Fruit fly (Drosophila melanogaster) whole organism, adult: ENCODE measurements around the gene CG5111.
A peak's percentile ranks its signal among the peaks of the same experiment; 100 is the strongest.

Source experiments
- CG11617 ChIP-seq: fragments of 200-800 bp; sonication (Bioruptor generic); optimal IDR thresholded peaks from 2 replicates; lab custom pipeline; 2017; ENCODE audit warnings: mild to moderate bottlenecking, missing biosample characterization, missing genetic modification reagents, missing genetic modification characterization
- CG12768 ChIP-seq: fragments of 200-800 bp; sonication (Bioruptor generic); optimal IDR thresholded peaks from 2 replicates; lab custom pipeline; 2017; ENCODE audit warnings: missing biosample characterization, missing genetic modification characterization, mild to moderate bottlenecking, moderate library complexity, missing genetic modification reagents
- CG14711 ChIP-seq: fragments of 200-800 bp; sonication (Bioruptor generic); optimal IDR thresholded peaks from 2 replicates; lab custom pipeline; 2018; ENCODE audit warnings: missing biosample characterization, mild to moderate bottlenecking, missing genetic modification characterization, moderate library complexity
- CG1620 ChIP-seq: fragments of 200-800 bp; sonication (Bioruptor generic); optimal IDR thresholded peaks from 2 replicates; lab custom pipeline; 2016; ENCODE audit warnings: missing biosample characterization, missing genetic modification characterization
- CG33017 ChIP-seq: fragments of 200-800 bp; sonication (Bioruptor generic); optimal IDR thresholded peaks from 2 replicates; lab custom pipeline; 2018; ENCODE audit warnings: missing biosample characterization, mild to moderate bottlenecking, missing genetic modification characterization, moderate library complexity
- CG5204 ChIP-seq: fragments of 200-800 bp; sonication (Bioruptor generic); optimal IDR thresholded peaks from 2 replicates; lab custom pipeline; 2016; ENCODE audit warnings: missing biosample characterization, missing genetic modification characterization
- CG7045 ChIP-seq: fragments of 200-800 bp; sonication (Bioruptor generic); optimal IDR thresholded peaks from 2 replicates; lab custom pipeline; 2017; ENCODE audit warnings: missing biosample characterization, mild to moderate bottlenecking, missing genetic modification characterization
- CG7101 ChIP-seq: fragments of 200-800 bp; sonication (Bioruptor generic); optimal IDR thresholded peaks from 2 replicates; lab custom pipeline; 2018; ENCODE audit warnings: missing biosample characterization, mild to moderate bottlenecking, missing genetic modification characterization, moderate library complexity
- Clk ChIP-seq: fragments of 200-800 bp; sonication (Bioruptor generic); optimal IDR thresholded peaks from 2 replicates; lab custom pipeline; 2017; ENCODE audit warnings: missing biosample characterization, missing genetic modification characterization
- Crg-1 ChIP-seq: fragments of 200-800 bp; sonication (Bioruptor generic); optimal IDR thresholded peaks from 2 replicates; lab custom pipeline; 2016; ENCODE audit warnings: missing biosample characterization, missing genetic modification characterization
- Hr96 ChIP-seq: fragments of 200-800 bp; sonication (Bioruptor generic); optimal IDR thresholded peaks from 2 replicates; lab custom pipeline; 2016; ENCODE audit warnings: missing biosample characterization, missing genetic modification characterization
- Mnt ChIP-seq: fragments of 200-800 bp; sonication (Bioruptor generic); optimal IDR thresholded peaks from 2 replicates; lab custom pipeline; 2016; ENCODE audit warnings: missing biosample characterization, mild to moderate bottlenecking, missing genetic modification characterization
- bab1 ChIP-seq: fragments of 200-800 bp; sonication (Bioruptor generic); optimal IDR thresholded peaks from 3 replicates; lab custom pipeline; 2019; ENCODE audit warnings: missing biosample characterization, mild to moderate bottlenecking, missing genetic modification characterization, moderate library complexity
- cic ChIP-seq: fragments of 200-800 bp; sonication (Bioruptor generic); optimal IDR thresholded peaks from 2 replicates; lab custom pipeline; 2017; ENCODE audit warnings: missing biosample characterization, mild to moderate bottlenecking, missing genetic modification characterization, moderate library complexity
- cnc ChIP-seq, 2 experiments: fragments of >200 bp; optimal IDR thresholded peaks; 2 replicates each; lab custom pipeline; 2017
- kay ChIP-seq: fragments of 200-800 bp; sonication (Bioruptor generic); peaks from one replicate; lab custom pipeline; 2016; ENCODE audit warnings: missing biosample characterization, missing genetic modification characterization, borderline replicate concordance
- ovo ChIP-seq: fragments of 200-800 bp; sonication (Bioruptor generic); optimal IDR thresholded peaks from 2 replicates; lab custom pipeline; 2016; ENCODE audit warnings: missing biosample characterization, missing genetic modification characterization
- pad ChIP-seq: fragments of 200-800 bp; sonication (Bioruptor generic); optimal IDR thresholded peaks from 3 replicates; lab custom pipeline; 2017; ENCODE audit warnings: missing biosample characterization, missing genetic modification characterization, mild to moderate bottlenecking, moderate library complexity, missing genetic modification reagents
- tj ChIP-seq: fragments of 200-800 bp; sonication (Bioruptor generic); optimal IDR thresholded peaks from 3 replicates; lab custom pipeline; 2017; ENCODE audit warnings: missing biosample characterization, mild to moderate bottlenecking, missing genetic modification characterization, moderate library complexity
- toe ChIP-seq: fragments of 200-800 bp; sonication (Bioruptor generic); optimal IDR thresholded peaks from 2 replicates; lab custom pipeline; 2016; ENCODE audit warnings: missing biosample characterization, missing genetic modification characterization

Gene CG5111

DNA sequence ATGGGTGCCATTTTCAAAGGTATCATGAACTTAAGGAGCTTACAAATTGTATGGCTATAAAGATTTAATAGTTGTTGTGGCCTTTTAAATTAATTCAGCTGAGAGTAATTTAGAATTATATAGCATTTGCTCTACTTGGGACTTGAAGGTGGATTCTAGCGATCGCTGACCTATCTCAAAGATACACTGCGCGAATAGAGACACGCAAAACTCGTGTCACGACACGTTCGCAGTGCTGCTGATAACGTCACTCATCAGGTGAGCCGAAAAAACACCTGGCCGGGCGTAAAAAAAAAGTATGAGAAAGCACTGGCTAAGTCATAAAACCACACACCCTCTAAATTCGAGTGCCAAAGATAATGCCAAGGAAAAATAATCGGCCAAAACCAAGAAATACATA is 16.4 kb upstream of the CG5111 start:
- TF ChIP-seq CG14711 (tag; lab: Kevin White, UChicago) (no peak), CG12768 (no peak), CG7045 (GFP tag; lab: Kevin White, UChicago) (peak; percentile 14), pad (no peak), CG1620 (no peak), CG33017 (tag; lab: Kevin White, UChicago) (peak; percentile 3)

DNA sequence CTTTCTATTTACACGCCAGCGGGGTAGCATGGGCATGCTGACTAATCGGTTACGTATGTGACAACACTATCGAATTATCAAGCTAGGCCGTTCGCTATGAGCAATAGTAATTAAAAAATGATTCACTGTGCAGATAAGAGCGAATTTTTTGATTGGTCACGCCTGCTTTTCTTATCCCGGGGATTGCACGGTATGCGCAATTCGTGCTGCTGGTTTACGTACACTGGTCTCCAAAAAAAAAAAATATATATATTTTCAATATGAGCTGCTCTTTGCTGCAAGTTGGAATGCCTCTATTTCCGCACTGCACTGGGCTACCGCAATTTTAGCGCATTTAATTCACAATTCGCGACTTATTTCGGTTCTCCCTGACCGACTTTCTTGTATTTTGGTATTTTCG is 15.7 kb upstream of the CG5111 start:
- TF ChIP-seq toe (GFP tag; lab: Kevin White, UChicago) (peak; percentile 16), CG5204 (GFP tag; lab: Kevin White, UChicago) (peak; percentile 17), cnc (optimal IDR thresholded peaks at IDR 0.05; lab: Kevin White, UChicago) (peak in 1 of 2 experiments; percentile 20), CG14711 (tag; lab: Kevin White, UChicago) (no peak), CG12768 (no peak), kay (GFP tag; lab: Kevin White, UChicago) (peak; percentile 98), ovo (GFP tag; lab: Kevin White, UChicago) (no peak)

DNA sequence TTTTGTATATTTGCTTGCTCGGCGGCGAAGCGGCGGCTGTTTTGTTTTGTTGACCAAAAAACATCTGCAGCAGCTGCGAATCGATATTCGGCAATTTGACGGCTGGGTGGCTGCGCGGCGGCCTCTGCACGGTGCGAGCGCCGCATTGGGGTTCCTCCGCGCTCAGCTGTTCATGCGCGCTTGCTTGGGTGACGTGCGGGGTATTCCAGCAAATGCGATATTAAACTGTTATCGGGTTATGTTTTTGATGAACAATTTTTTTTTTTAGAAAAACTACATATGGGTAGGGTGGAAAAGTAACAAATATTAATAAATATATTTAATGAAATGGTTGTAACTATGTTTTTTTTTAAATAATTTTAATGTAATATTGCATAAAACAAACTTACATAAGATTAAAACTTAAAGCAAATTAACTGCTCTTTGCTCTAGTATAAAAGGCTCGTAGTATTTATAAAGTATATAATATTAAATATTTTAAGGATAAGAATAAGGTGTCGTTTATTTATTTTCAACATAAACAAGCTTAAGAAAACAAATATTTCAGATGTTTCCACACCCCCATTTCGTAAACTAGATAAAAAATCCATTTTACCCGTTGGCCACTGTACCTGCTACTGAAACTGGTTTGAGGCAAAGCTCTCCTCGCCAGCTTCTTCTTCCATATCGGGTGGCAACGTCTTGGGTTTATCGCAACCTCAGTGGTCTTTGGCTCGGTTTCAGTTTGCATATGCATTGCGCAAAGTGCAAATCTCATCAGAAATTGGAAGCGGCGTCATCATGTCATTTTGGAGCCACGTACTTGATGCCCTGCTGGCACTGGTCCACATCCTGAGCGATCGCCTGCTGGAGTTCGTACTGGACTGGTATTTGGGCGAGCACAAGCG is 15.1 kb upstream of the CG5111 start, which contains the start of the genes Gnpat and CG5112:
Gene Gnpat (minus strand): TSS at position 159 of the 887 bp plus-strand sequence.
Gene CG5112 (plus strand): TSS at position 683 of the 887 bp plus-strand sequence.
- TF ChIP-seq CG7101 = peak; percentile 56
- peak; percentile 100 for TF ChIP-seq tj (GFP tag; lab: Kevin White, UChicago)
- TF ChIP-seq Mnt (GFP tag; lab: Kevin White, UChicago) = peak; percentile 25
- TF ChIP-seq CG11617 = peak; percentile 75
- peak; percentile 46 for TF ChIP-seq Crg-1
- peak; percentile 18 for TF ChIP-seq ovo (GFP tag; lab: Kevin White, UChicago)
- TF ChIP-seq CG5204 (GFP tag; lab: Kevin White, UChicago) = peak; percentile 31
- peak; percentile 56 for TF ChIP-seq toe (GFP tag; lab: Kevin White, UChicago)
- no peak for TF ChIP-seq Hr96 (GFP tag; lab: Kevin White, UChicago)
- TF ChIP-seq cic = peak; percentile 5
- no peak for TF ChIP-seq cnc (optimal IDR thresholded peaks at IDR 0.05; lab: Kevin White, UChicago)
- TF ChIP-seq pad = peak; percentile 22
- TF ChIP-seq CG12768 = peak; percentile 49
- TF ChIP-seq kay (GFP tag; lab: Kevin White, UChicago) = no peak
- peak; percentile 69 for TF ChIP-seq bab1 (GFP tag; lab: Kevin White, UChicago)
- peak; percentile 30 for TF ChIP-seq CG7045 (GFP tag; lab: Kevin White, UChicago)
- TF ChIP-seq CG33017 (tag; lab: Kevin White, UChicago) = peak; percentile 34
- TF ChIP-seq CG1620 = peak; percentile 63
- peak; percentile 28 for TF ChIP-seq Clk (GFP tag; lab: Kevin White, UChicago)
- TF ChIP-seq CG14711 (tag; lab: Kevin White, UChicago) = peak; percentile 18

DNA sequence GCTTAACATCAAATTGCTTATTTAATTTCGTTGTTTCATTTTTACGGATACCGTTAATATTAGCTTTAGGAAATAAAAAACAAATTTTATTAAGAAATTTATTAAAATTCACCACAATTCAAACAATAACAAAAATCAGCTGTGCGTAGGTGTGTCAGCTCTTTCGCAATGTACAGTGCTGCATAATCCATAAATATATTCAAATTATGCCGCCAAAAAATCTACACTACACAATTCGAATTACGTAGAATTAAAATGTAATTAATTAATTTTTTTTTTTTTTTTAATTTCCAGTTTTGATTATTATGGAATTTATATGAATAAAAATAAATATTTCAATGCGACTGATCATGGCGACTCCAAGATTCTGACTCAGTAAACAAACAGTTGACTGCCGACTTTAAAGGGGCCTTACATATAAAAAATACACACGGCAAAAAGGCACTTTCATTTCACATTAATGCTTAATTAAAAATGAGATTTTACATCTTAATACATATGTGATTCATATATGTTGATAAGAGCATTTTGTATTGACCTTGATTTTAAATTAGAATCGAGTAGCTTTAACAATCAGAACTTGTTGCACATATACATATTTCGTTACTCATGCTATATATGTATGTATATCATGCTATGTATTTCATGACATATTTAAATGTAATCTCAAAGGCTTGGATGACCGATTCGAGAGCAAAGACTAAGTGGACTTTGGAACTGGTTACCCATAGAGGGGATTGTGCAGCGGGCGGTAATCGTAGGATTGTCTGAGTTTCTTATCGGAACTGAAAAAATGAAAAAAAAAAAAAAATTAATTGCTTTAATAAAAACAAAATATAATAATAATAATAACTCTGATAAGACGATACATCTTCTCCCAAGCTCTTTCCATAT is 12.5 kb upstream of the CG5111 start:
- TF ChIP-seq CG7101 = peak; percentile 26
- peak; percentile 34 for TF ChIP-seq Crg-1
- TF ChIP-seq toe (GFP tag; lab: Kevin White, UChicago) = peak; percentile 1
- TF ChIP-seq CG14711 (tag; lab: Kevin White, UChicago) = peak; percentile 58
- no peak for TF ChIP-seq CG7045 (GFP tag; lab: Kevin White, UChicago)
- no peak for TF ChIP-seq CG33017 (tag; lab: Kevin White, UChicago)
- TF ChIP-seq kay (GFP tag; lab: Kevin White, UChicago) = peak; percentile 98
- TF ChIP-seq ovo (GFP tag; lab: Kevin White, UChicago) = no peak
- peak; percentile 25 for TF ChIP-seq CG12768
- no peak for TF ChIP-seq cnc (optimal IDR thresholded peaks at IDR 0.05; lab: Kevin White, UChicago)
- no peak for TF ChIP-seq CG5204 (GFP tag; lab: Kevin White, UChicago)
- TF ChIP-seq CG1620 = no peak
- TF ChIP-seq pad = peak; percentile 5
- TF ChIP-seq cic = no peak
- no peak for TF ChIP-seq Mnt (GFP tag; lab: Kevin White, UChicago)
- TF ChIP-seq Hr96 (GFP tag; lab: Kevin White, UChicago) = no peak
- no peak for TF ChIP-seq Clk (GFP tag; lab: Kevin White, UChicago)
- no peak for TF ChIP-seq CG11617
- peak; percentile 15 for TF ChIP-seq bab1 (GFP tag; lab: Kevin White, UChicago)
- TF ChIP-seq tj (GFP tag; lab: Kevin White, UChicago) = peak; percentile 81

DNA sequence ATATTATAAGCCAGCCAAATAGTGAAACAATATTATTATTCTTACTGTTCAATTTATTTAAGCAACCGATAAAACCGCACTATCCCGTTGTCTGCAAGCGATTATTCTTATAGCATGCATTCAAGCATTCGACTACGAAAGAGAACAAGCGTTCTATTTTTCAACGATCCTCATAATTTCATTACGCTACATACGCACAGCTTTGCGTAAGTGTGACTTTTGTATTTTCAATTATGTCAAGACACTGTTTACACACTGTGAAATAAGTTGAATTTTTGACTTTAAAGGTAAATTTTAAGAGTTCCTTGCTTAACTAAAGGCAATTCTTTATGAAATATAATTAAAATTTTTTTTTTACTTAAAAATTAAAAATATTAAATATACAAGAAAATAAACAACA is 11.0 kb upstream of the CG5111 start, which contains the start of gene CG33494:
Gene CG33494 (minus strand): TSS at position 90 of the 400 bp plus-strand sequence.
- no peak for TF ChIP-seq pad

DNA sequence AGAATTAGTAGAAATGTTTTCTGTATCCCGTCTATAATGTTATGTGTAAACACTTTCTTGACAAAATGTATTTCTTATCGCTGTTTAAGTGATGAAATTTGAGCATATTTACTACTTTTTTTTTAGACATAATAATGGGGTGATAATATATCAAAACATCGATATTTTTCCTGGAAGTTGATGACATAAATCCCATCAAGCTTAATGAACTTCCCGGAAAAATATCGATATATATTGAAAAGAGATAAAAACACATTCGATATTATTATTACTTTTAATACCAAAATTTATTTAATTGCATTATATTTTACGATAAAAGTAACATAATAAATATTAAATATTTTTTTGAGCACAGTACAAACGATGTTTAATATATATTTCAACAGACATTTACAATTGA is 10.3 kb upstream of the CG5111 start:
- TF ChIP-seq cnc (optimal IDR thresholded peaks at IDR 0.05; lab: Kevin White, UChicago) = no peak
- TF ChIP-seq tj (GFP tag; lab: Kevin White, UChicago) = no peak
- no peak for TF ChIP-seq CG5204 (GFP tag; lab: Kevin White, UChicago)
- no peak for TF ChIP-seq CG7045 (GFP tag; lab: Kevin White, UChicago)
- no peak for TF ChIP-seq Crg-1
- no peak for TF ChIP-seq CG11617
- no peak for TF ChIP-seq CG7101
- no peak for TF ChIP-seq CG14711 (tag; lab: Kevin White, UChicago)
- TF ChIP-seq Hr96 (GFP tag; lab: Kevin White, UChicago) = no peak
- no peak for TF ChIP-seq bab1 (GFP tag; lab: Kevin White, UChicago)
- TF ChIP-seq ovo (GFP tag; lab: Kevin White, UChicago) = no peak
- TF ChIP-seq pad = no peak
- TF ChIP-seq cic = no peak
- no peak for TF ChIP-seq CG1620
- no peak for TF ChIP-seq Mnt (GFP tag; lab: Kevin White, UChicago)
- no peak for TF ChIP-seq CG12768
- TF ChIP-seq kay (GFP tag; lab: Kevin White, UChicago) = no peak
- TF ChIP-seq Clk (GFP tag; lab: Kevin White, UChicago) = no peak
- no peak for TF ChIP-seq toe (GFP tag; lab: Kevin White, UChicago)
- TF ChIP-seq CG33017 (tag; lab: Kevin White, UChicago) = no peak
